Fruit fly (Drosophila melanogaster) whole organism, embryonic: ENCODE results near the gene Nak.

Experiments used
- B-H2 ChIP-seq: fragments of 200-800 bp; sonication (Bioruptor generic); optimal IDR thresholded peaks from 2 replicates; lab custom pipeline; 2018; ENCODE audit warnings: missing biosample characterization, mild to moderate bottlenecking, missing genetic modification characterization
- Bdp1 ChIP-seq: fragments of 200-800 bp; sonication (Bioruptor generic); optimal IDR thresholded peaks from 3 replicates; lab custom pipeline; 2016; ENCODE audit warnings: missing biosample characterization, missing genetic modification characterization
- CG10209 ChIP-seq: fragments of 200-800 bp; sonication (Bioruptor generic); optimal IDR thresholded peaks from 3 replicates; lab custom pipeline; 2017; ENCODE audit warnings: missing biosample characterization, mild to moderate bottlenecking, missing genetic modification characterization, missing genetic modification reagents
- CG10431 ChIP-seq: fragments of 200-800 bp; sonication (Bioruptor generic); optimal IDR thresholded peaks from 3 replicates; lab custom pipeline; 2018; ENCODE audit warnings: missing biosample characterization, mild to moderate bottlenecking, missing genetic modification characterization
- CG11696 ChIP-seq: fragments of 200-800 bp; sonication (Bioruptor generic); IDR thresholded peaks from 2 replicates; pipeline ENCODE4 v1.3.6; 2022; ENCODE audit warnings: missing biosample characterization, missing genetic modification characterization
- CG13287 ChIP-seq: fragments of 200-800 bp; sonication (Bioruptor generic); IDR thresholded peaks from 2 replicates; pipeline ENCODE4 v1.3.6; 2022; ENCODE audit warnings: missing biosample characterization, missing genetic modification characterization; ENCODE audit not compliant: partially characterized antibody
- CG14965 ChIP-seq: fragments of 200-800 bp; sonication (Bioruptor generic); optimal IDR thresholded peaks from 2 replicates; lab custom pipeline; 2016; ENCODE audit warnings: missing biosample characterization, missing genetic modification characterization, borderline replicate concordance
- CG1602 ChIP-seq: fragments of 200-800 bp; sonication (Bioruptor generic); optimal IDR thresholded peaks from 3 replicates; lab custom pipeline; 2016; ENCODE audit warnings: missing biosample characterization, missing genetic modification characterization
- CG1603 ChIP-seq: fragments of 200-800 bp; sonication (Bioruptor generic); optimal IDR thresholded peaks from 2 replicates; lab custom pipeline; 2019; ENCODE audit warnings: missing biosample characterization, mild to moderate bottlenecking, missing genetic modification characterization, moderate library complexity
- CG17612 ChIP-seq: fragments of 200-800 bp; sonication (Bioruptor generic); IDR thresholded peaks from 2 replicates; pipeline ENCODE4 v1.3.6; 2022; ENCODE audit warnings: missing biosample characterization, missing genetic modification characterization
- CG18011 ChIP-seq: fragments of 200-800 bp; sonication (Bioruptor generic); optimal IDR thresholded peaks from 2 replicates; lab custom pipeline; 2017; ENCODE audit warnings: missing biosample characterization, missing genetic modification characterization, mild to moderate bottlenecking, moderate library complexity, missing genotype
- CG2199 ChIP-seq: fragments of 200-800 bp; sonication (Bioruptor generic); IDR thresholded peaks from 3 replicates; pipeline ENCODE4 v1.3.6; 2022; ENCODE audit warnings: missing biosample characterization, missing genetic modification characterization
- CG34422 ChIP-seq: fragments of 200-800 bp; sonication (Bioruptor generic); IDR thresholded peaks from 3 replicates; pipeline ENCODE4 v1.3.6; 2022; ENCODE audit warnings: missing biosample characterization, missing genetic modification characterization
- CG3838 ChIP-seq: fragments of 200-800 bp; sonication (Bioruptor generic); optimal IDR thresholded peaks from 3 replicates; lab custom pipeline; 2016; ENCODE audit warnings: missing biosample characterization, missing genetic modification characterization
- CG3847 ChIP-seq: fragments of 200-800 bp; sonication (Bioruptor generic); IDR thresholded peaks from 2 replicates; pipeline ENCODE4 v1.3.6; 2022; ENCODE audit warnings: missing biosample characterization, missing genetic modification characterization
- CG42726 ChIP-seq: fragments of 200-800 bp; sonication (Bioruptor generic); IDR thresholded peaks from 2 replicates; pipeline ENCODE4 v1.3.6; 2022; ENCODE audit warnings: missing biosample characterization, missing genetic modification characterization; ENCODE audit not compliant: partially characterized antibody
- CG5953 ChIP-seq: fragments of 200-800 bp; sonication (Bioruptor generic); IDR thresholded peaks from 2 replicates; pipeline ENCODE4 v1.3.6; 2022; ENCODE audit warnings: missing biosample characterization, missing genetic modification characterization
- CG6689 ChIP-seq: fragments of 200-800 bp; sonication (Bioruptor generic); IDR thresholded peaks from 2 replicates; pipeline ENCODE4 v1.3.6; 2022; ENCODE audit warnings: missing biosample characterization, missing genetic modification characterization
- CG8290 ChIP-seq, 3 experiments: fragments of 200-800 bp; sonication (Bioruptor generic); optimal IDR thresholded peaks; 2 replicates each; lab custom pipeline; 2016 to 2019; ENCODE audit warnings: missing biosample characterization in 3 of 3, missing genetic modification characterization in 3 of 3, mild to moderate bottlenecking in 2 of 3, moderate library complexity in 1 of 3
- CG9215 ChIP-seq: fragments of 200-800 bp; sonication (Bioruptor generic); IDR thresholded peaks from 2 replicates; pipeline ENCODE4 v1.3.6; 2022; ENCODE audit warnings: missing biosample characterization, missing genetic modification characterization
- Dad ChIP-seq: fragments of 200-800 bp; sonication (Bioruptor generic); optimal IDR thresholded peaks from 3 replicates; lab custom pipeline; 2016; ENCODE audit warnings: missing biosample characterization, missing genetic modification characterization
- HLH3B ChIP-seq: fragments of 200-800 bp; sonication (Bioruptor generic); IDR thresholded peaks from 2 replicates; pipeline ENCODE4 v1.3.6; 2022; ENCODE audit warnings: missing biosample characterization, missing genetic modification characterization
- HLH4C ChIP-seq: fragments of 200-800 bp; sonication (Bioruptor generic); IDR thresholded peaks from 3 replicates; pipeline ENCODE4 v1.3.6; 2022; ENCODE audit warnings: missing biosample characterization, missing genetic modification characterization; ENCODE audit not compliant: partially characterized antibody
- Hr3 ChIP-seq: fragments of 200-800 bp; sonication (Bioruptor generic); optimal IDR thresholded peaks from 3 replicates; lab custom pipeline; 2016; ENCODE audit warnings: missing biosample characterization, missing genetic modification characterization
- Mes4 ChIP-seq: fragments of 200-800 bp; sonication (Bioruptor generic); optimal IDR thresholded peaks from 2 replicates; lab custom pipeline; 2016; ENCODE audit warnings: missing biosample characterization, missing genetic modification characterization
- NfI ChIP-seq: fragments of 200-800 bp; sonication (Bioruptor generic); optimal IDR thresholded peaks from 3 replicates; lab custom pipeline; 2018; ENCODE audit warnings: missing biosample characterization, mild to moderate bottlenecking, missing genetic modification characterization, moderate library complexity
- Vsx1 ChIP-seq: fragments of 200-800 bp; sonication (Bioruptor generic); optimal IDR thresholded peaks from 2 replicates; lab custom pipeline; 2017; ENCODE audit warnings: missing biosample characterization, mild to moderate bottlenecking, missing genetic modification characterization, missing genetic modification reagents
- ash1 ChIP-seq: fragments of 200-800 bp; sonication (Bioruptor generic); optimal IDR thresholded peaks from 2 replicates; lab custom pipeline; 2018; ENCODE audit warnings: missing biosample characterization, mild to moderate bottlenecking, missing genetic modification characterization
- ato ChIP-seq: fragments of 200-800 bp; sonication (Bioruptor generic); IDR thresholded peaks from 2 replicates; pipeline ENCODE4 v1.3.6; 2022; ENCODE audit warnings: missing biosample characterization, missing genetic modification characterization; ENCODE audit not compliant: partially characterized antibody
- bbx ChIP-seq: fragments of 200-800 bp; sonication (Bioruptor generic); IDR thresholded peaks from 2 replicates; pipeline ENCODE4 v1.3.6; 2022; ENCODE audit warnings: missing biosample characterization, missing genetic modification characterization; ENCODE audit not compliant: partially characterized antibody
- br ChIP-seq: fragments of >200 bp; optimal IDR thresholded peaks from 2 replicates; lab custom pipeline; 2017
- caup ChIP-seq: fragments of 200-800 bp; sonication (Bioruptor generic); optimal IDR thresholded peaks from 3 replicates; lab custom pipeline; 2017; ENCODE audit warnings: missing biosample characterization, mild to moderate bottlenecking, missing genetic modification characterization, moderate library complexity; ENCODE audit not compliant: severe bottlenecking
- cg ChIP-seq: fragments of 200-800 bp; sonication (Bioruptor generic); optimal IDR thresholded peaks from 3 replicates; lab custom pipeline; 2019; ENCODE audit warnings: missing biosample characterization, mild to moderate bottlenecking, missing genetic modification characterization, moderate library complexity
- crc ChIP-seq: fragments of 200-800 bp; sonication (Bioruptor generic); optimal IDR thresholded peaks from 2 replicates; lab custom pipeline; 2016; ENCODE audit warnings: missing biosample characterization, missing genetic modification characterization
- dpn ChIP-seq, 2 experiments: fragments of 200-800 bp; sonication (Bioruptor generic); optimal IDR thresholded peaks; 3 replicates each; lab custom pipeline; 2016; ENCODE audit warnings: missing biosample characterization in 2 of 2, missing genetic modification characterization in 2 of 2
- exex ChIP-seq: fragments of 200-800 bp; sonication (Bioruptor generic); optimal IDR thresholded peaks from 4 replicates; lab custom pipeline; 2018; ENCODE audit warnings: missing biosample characterization, mild to moderate bottlenecking, missing genetic modification characterization, moderate library complexity
- fru ChIP-seq: fragments of >200 bp; optimal IDR thresholded peaks from 2 replicates; lab custom pipeline; 2017
- inv ChIP-seq: fragments of 200-800 bp; sonication (Bioruptor generic); IDR thresholded peaks from 2 replicates; pipeline ENCODE4 v1.3.6; 2022; ENCODE audit warnings: missing biosample characterization, missing genetic modification characterization; ENCODE audit not compliant: partially characterized antibody
- klu ChIP-seq: fragments of 200-800 bp; sonication (Bioruptor generic); IDR thresholded peaks from 2 replicates; pipeline ENCODE4 v1.3.6; 2022; ENCODE audit warnings: missing biosample characterization, missing genetic modification characterization
- lbe ChIP-seq: fragments of 200-800 bp; sonication (Bioruptor generic); optimal IDR thresholded peaks from 2 replicates; lab custom pipeline; 2016; ENCODE audit warnings: missing biosample characterization, mild to moderate bottlenecking, missing genetic modification characterization
- onecut ChIP-seq: fragments of 200-800 bp; sonication (Bioruptor generic); IDR thresholded peaks from 2 replicates; pipeline ENCODE4 v1.3.6; 2022; ENCODE audit warnings: missing biosample characterization, missing genetic modification characterization
- otp ChIP-seq: fragments of 200-800 bp; sonication (Bioruptor generic); IDR thresholded peaks from 3 replicates; pipeline ENCODE4, ENCODE4 v1.3.6; 2022; ENCODE audit warnings: missing biosample characterization, missing genetic modification characterization
- sd ChIP-seq: fragments of 200-800 bp; sonication (Bioruptor generic); optimal IDR thresholded peaks from 3 replicates; lab custom pipeline; 2018; ENCODE audit warnings: missing biosample characterization, mild to moderate bottlenecking, missing genetic modification characterization, moderate library complexity
- shn ChIP-seq: fragments of 200-800 bp; sonication (Bioruptor generic); optimal IDR thresholded peaks from 3 replicates; lab custom pipeline; 2016; ENCODE audit warnings: missing biosample characterization, missing genetic modification characterization
- so ChIP-seq: fragments of 200-800 bp; sonication (Bioruptor generic); IDR thresholded peaks from 3 replicates; pipeline ENCODE4 v1.3.6; 2022; ENCODE audit warnings: missing biosample characterization, missing genetic modification characterization
- sr ChIP-seq: fragments of 200-800 bp; sonication (Bioruptor generic); IDR thresholded peaks from 3 replicates; pipeline ENCODE4 v1.3.6; 2022; ENCODE audit warnings: missing biosample characterization, missing genetic modification characterization
- tap ChIP-seq: fragments of 200-800 bp; optimal IDR thresholded peaks from 3 replicates; lab custom pipeline; 2019; ENCODE audit warnings: missing biosample characterization, mild to moderate bottlenecking, missing genetic modification characterization, moderate library complexity
- usp ChIP-seq: fragments of >200 bp; optimal IDR thresholded peaks from 2 replicates; lab custom pipeline; 2017; ENCODE audit warnings: missing biosample characterization, missing genetic modification characterization
- wdn ChIP-seq: fragments of 200-800 bp; sonication (Bioruptor generic); IDR thresholded peaks from 2 replicates; pipeline ENCODE4 v1.3.6; 2022; ENCODE audit warnings: missing biosample characterization, missing genetic modification characterization

Nak gene

dm6 chr2L:18968370-18969105 is at the start of gene Nak, which contains the start of gene Tango6 (continued):
- TF ChIP-seq wdn (GFP tag; lab: Robert Waterston, UW) (no peak), usp (no peak), br (lab: Kevin White, UChicago) (no peak), CG1602 (GFP tag; lab: Kevin White, UChicago) (peak; percentile 11), shn (GFP tag; lab: Kevin White, UChicago) (peak; percentile 23), onecut (GFP tag; lab: Robert Waterston, UW) (peak; percentile 26; the same call in 1 of the 2 replicates), Vsx1 (GFP tag; lab: Kevin White, UChicago) (peak; percentile 100), tap (tag; lab: Kevin White, UChicago) (no peak), CG6689 (GFP tag; lab: Robert Waterston, UW) (no peak), CG14965 (no peak), CG13287 (GFP tag; lab: Robert Waterston, UW) (peak; percentile 97), CG10209 (GFP tag; lab: Kevin White, UChicago) (no peak), CG1603 (peak; percentile 16), CG11696 (GFP tag; lab: Robert Waterston, UW) (peak; percentile 86), HLH4C (GFP tag; lab: Robert Waterston, UW) (peak; percentile 91), CG5953 (GFP tag; lab: Robert Waterston, UW) (no peak), Mes4 (GFP tag; lab: Kevin White, UChicago) (no peak), Dad (GFP tag; lab: Kevin White, UChicago) (peak; percentile 8), bbx (GFP tag; lab: Robert Waterston, UW) (peak; percentile 83), CG10431 (GFP tag; lab: Kevin White, UChicago) (peak; percentile 29), otp (no peak), B-H2 (GFP tag; lab: Kevin White, UChicago) (no peak), Hr3 (peak; percentile 41), dpn (GFP tag; optimal IDR thresholded peaks at IDR 0.05; lab: Kevin White, UChicago) (peak; percentile 10 to 34), so (GFP tag; lab: Robert Waterston, UW) (no peak), ash1 (GFP tag; lab: Kevin White, UChicago) (no peak), NfI (peak; percentile 16), CG34422 (GFP tag; lab: Robert Waterston, UW) (no peak), lbe (GFP tag; lab: Kevin White, UChicago) (peak; percentile 35), CG3838 (GFP tag; lab: Kevin White, UChicago) (peak; percentile 10), CG42726 (peak; percentile 59; the same call in 1 of the 2 replicates), klu (GFP tag; lab: Robert Waterston, UW) (no peak), ato (peak; percentile 62; the same call in 1 of the 2 replicates), CG2199 (GFP tag; lab: Robert Waterston, UW) (no peak), caup (no peak), CG3847 (peak; percentile 40; the same call in 1 of the 2 replicates), exex (tag; lab: Kevin White, UChicago) (peak; percentile 9), CG18011 (GFP tag; lab: Kevin White, UChicago) (no peak), crc (GFP tag; lab: Kevin White, UChicago) (no peak), CG9215 (GFP tag; lab: Robert Waterston, UW) (no peak), sr (GFP tag; lab: Robert Waterston, UW) (peak; percentile 58; the same call in 1 of the 3 replicates), inv (GFP tag; lab: Robert Waterston, UW) (peak; percentile 93), HLH3B (GFP tag; lab: Robert Waterston, UW) (no peak), CG17612 (no peak), Bdp1 (GFP tag; lab: Kevin White, UChicago) (peak; percentile 12), cg (GFP tag; lab: Kevin White, UChicago) (peak; percentile 87), fru (lab: Kevin White, UChicago) (no peak), CG8290 (GFP tag; optimal IDR thresholded peaks at IDR 0.05; lab: Kevin White, UChicago) (peak; percentile 24), CG8290 (tag; optimal IDR thresholded peaks at IDR 0.05; lab: Kevin White, UChicago) (peak; percentile 14 to 51), sd (tag; lab: Kevin White, UChicago) (peak; percentile 36)
